Fruit fly (Drosophila melanogaster): ENCODE measurements around the gene RpL30.

Gene RpL30

dm6 chr2L:19014032-19014880, 5.2 kb upstream of the RpL30 start (continued):
- TF ChIP-seq fu2 (GFP tag; optimal IDR thresholded peaks at IDR 0.05) (no peak), CG11247 (GFP tag; IDR thresholded peaks at IDR 0.05) (peak; percentile 26; the same call in 1 of the 2 replicates), corto (GFP tag; optimal IDR thresholded peaks at IDR 0.05) (no peak), ftz-f1 (GFP tag; optimal IDR thresholded peaks at IDR 0.05) (no peak), bowl (GFP tag; IDR thresholded peaks at IDR 0.05) (no peak), fd102C (GFP tag; optimal IDR thresholded peaks at IDR 0.05) (no peak), HLH3B (GFP tag; IDR thresholded peaks at IDR 0.05) (peak; percentile 70), D19B (GFP tag; optimal IDR thresholded peaks at IDR 0.05) (peak; percentile 62), CG9215 (GFP tag; IDR thresholded peaks at IDR 0.05) (0 out of 2 replicates have a peak, but pooled peaks have one; percentile 46), Eip74EF (GFP tag; optimal IDR thresholded peaks at IDR 0.05) (peak in 1 of 2 experiments; percentile 72), Elba2 (GFP tag; optimal IDR thresholded peaks at IDR 0.05) (no peak), CG3065 (GFP tag; optimal IDR thresholded peaks at IDR 0.05) (no peak), Hr3 (GFP tag; optimal IDR thresholded peaks at IDR 0.05) (peak; percentile 50), Fer3 (tag; optimal IDR thresholded peaks at IDR 0.05) (peak; percentile 80)

dm6 chr2L:19012776-19013328, 3.7 kb upstream of the RpL30 start:
- TF ChIP-seq C15 (GFP tag; IDR thresholded peaks at IDR 0.05) (no peak), CG10543 (GFP tag; optimal IDR thresholded peaks at IDR 0.05) (peak; percentile 89), Rfx (GFP tag; IDR thresholded peaks at IDR 0.05) (peak; percentile 23; the same call in 1 of the 2 replicates), slp2 (GFP tag; optimal IDR thresholded peaks at IDR 0.05) (no peak), Deaf1 (tag; optimal IDR thresholded peaks at IDR 0.05) (peak; percentile 42), Hey (tag; optimal IDR thresholded peaks at IDR 0.05) (peak; percentile 88), gro (GFP tag; optimal IDR thresholded peaks at IDR 0.05) (no peak), sd (tag; optimal IDR thresholded peaks at IDR 0.05) (peak; percentile 56), CG15601 (tag; optimal IDR thresholded peaks at IDR 0.05) (no peak), abd-A (tag; optimal IDR thresholded peaks at IDR 0.05) (peak; percentile 93), crol (GFP tag; IDR thresholded peaks at IDR 0.05) (peak; percentile 73), Bteb2 (GFP tag; optimal IDR thresholded peaks at IDR 0.05) (no peak), CG5180 (GFP tag; optimal IDR thresholded peaks at IDR 0.05) (no peak), CG14860 (GFP tag; IDR thresholded peaks at IDR 0.05; ENCODE audit: partially characterized antibody) (no peak), Xbp1 (GFP tag; optimal IDR thresholded peaks at IDR 0.05) (no peak), twi (tag; optimal IDR thresholded peaks at IDR 0.05) (no peak), CG32767 (GFP tag; IDR thresholded peaks at IDR 0.05) (no peak), CG1647 (GFP tag; optimal IDR thresholded peaks at IDR 0.05) (no peak), CG6654 (GFP tag; optimal IDR thresholded peaks at IDR 0.05) (no peak), CG18764 (GFP tag; optimal IDR thresholded peaks at IDR 0.05) (no peak), vvl (GFP tag; IDR thresholded peaks at IDR 0.05) (no peak), CG17186 (GFP tag; optimal IDR thresholded peaks at IDR 0.05) (no peak), CG9797 (GFP tag; optimal IDR thresholded peaks at IDR 0.05) (no peak), Hr3 (GFP tag; optimal IDR thresholded peaks at IDR 0.05) (no peak), CG6791 (GFP tag; IDR thresholded peaks at IDR 0.05; ENCODE audit: partially characterized antibody) (no peak), CHES-1-like (GFP tag; optimal IDR thresholded peaks at IDR 0.05) (no peak), BEAF-32 (GFP tag; optimal IDR thresholded peaks at IDR 0.05) (no peak), pnt (GFP tag; optimal IDR thresholded peaks at IDR 0.05) (no peak), chm (GFP tag; IDR thresholded peaks at IDR 0.05) (no peak), luna (GFP tag; optimal IDR thresholded peaks at IDR 0.05) (no peak), CG1832 (GFP tag; optimal IDR thresholded peaks at IDR 0.05) (no peak), crp (GFP tag; optimal IDR thresholded peaks at IDR 0.05) (no peak), dpn (GFP tag; optimal IDR thresholded peaks at IDR 0.05) (no peak), hb (GFP tag; IDR thresholded peaks at IDR 0.05; ENCODE audit: partially characterized antibody) (0 out of 3 replicates have a peak, but pooled peaks have one; percentile 22)

Measured in whole organism, embryonic.